Worm (Caenorhabditis elegans) whole organism, midembryonic: ENCODE data around the gene attf-2.

Experiments used
- T22C8.4 ChIP-seq: fragments of 200-800 bp; sonication (Bioruptor generic); IDR thresholded peaks from 2 replicates; pipeline ENCODE4 v1.3.6; 2022; ENCODE audit warnings: missing genetic modification characterization, missing compliant biosample characterization
- ztf-23 ChIP-seq: fragments of 200-800 bp; sonication (Bioruptor generic); IDR thresholded peaks from 2 replicates; pipeline ENCODE4 v1.3.6; 2022; ENCODE audit warnings: missing genetic modification reagents, missing genetic modification characterization, missing compliant biosample characterization

- TF ChIP-seq T22C8.4 (GFP tag; lab: Robert Waterston, UW) (no peak), ztf-23 (GFP tag; lab: Robert Waterston, UW) (no peak)
These were observed 2.4 kb downstream of the attf-2 start, which contains the start of gene F09G2.8 for ce11 chrV:7193562-7193961.
